Fruit fly (Drosophila melanogaster): ENCODE data around the gene ImpE3.

Gene ImpE3

dm6 chr3R:8001074-8001669 lies 28.2 kb downstream of the ImpE3 start, which contains the start of the genes Kmn2 and CG2698:
Gene Kmn2 (minus strand): TSS chr3R:8001309.
Gene CG2698 (plus strand): TSS chr3R:8001562.
- TF ChIP-seq fru (GFP tag; optimal IDR thresholded peaks at IDR 0.05) = peak; percentile 94
- TF ChIP-seq tai (GFP tag; optimal IDR thresholded peaks at IDR 0.05) = no peak
- TF ChIP-seq dsf (GFP tag; optimal IDR thresholded peaks at IDR 0.05; ENCODE audit: borderline replicate concordance) = peak; percentile 91
- peak; percentile 95 for TF ChIP-seq Hnf4 (GFP tag; optimal IDR thresholded peaks at IDR 0.05)
- TF ChIP-seq HLH106 (tag; optimal IDR thresholded peaks at IDR 0.05) = peak; percentile 97
- no peak for TF ChIP-seq Rel (GFP tag; optimal IDR thresholded peaks at IDR 0.05)
- peak; percentile 83 for TF ChIP-seq Rel (tag; optimal IDR thresholded peaks at IDR 0.05)
- peak; percentile 93 for TF ChIP-seq woc (GFP tag; optimal IDR thresholded peaks at IDR 0.05)
- peak; percentile 64 for TF ChIP-seq Myc (optimal IDR thresholded peaks at IDR 0.05)
- TF ChIP-seq foxo (GFP tag; optimal IDR thresholded peaks at IDR 0.05) = peak in 1 of 2 experiments; percentile 97
- peak; percentile 96 for TF ChIP-seq brk (GFP tag; optimal IDR thresholded peaks at IDR 0.05)
- peak; percentile 93 for TF ChIP-seq br (GFP tag; optimal IDR thresholded peaks at IDR 0.05)
- TF ChIP-seq Abd-B (GFP tag; optimal IDR thresholded peaks at IDR 0.05) = no peak
- peak; percentile 77 for TF ChIP-seq CG32264 (GFP tag; optimal IDR thresholded peaks at IDR 0.05)
- TF ChIP-seq Mio (GFP tag; optimal IDR thresholded peaks at IDR 0.05) = peak; percentile 58
- TF ChIP-seq CrebA (GFP tag; optimal IDR thresholded peaks at IDR 0.05; ENCODE audit: borderline replicate concordance) = no peak
- no peak for TF ChIP-seq N (GFP tag; optimal IDR thresholded peaks at IDR 0.05)
- peak; percentile 95 for TF ChIP-seq sage (GFP tag; optimal IDR thresholded peaks at IDR 0.05)
- TF ChIP-seq usp (GFP tag; optimal IDR thresholded peaks at IDR 0.05) = no peak
- TF ChIP-seq Dfd (GFP tag; optimal IDR thresholded peaks at IDR 0.05) = no peak
- peak; percentile 97 for TF ChIP-seq rgr (GFP tag; optimal IDR thresholded peaks at IDR 0.05)
- TF ChIP-seq Vsx2 (GFP tag; optimal IDR thresholded peaks at IDR 0.05; ENCODE audit: partially characterized antibody) = no peak
- peak; percentile 97 for TF ChIP-seq OdsH (GFP tag; optimal IDR thresholded peaks at IDR 0.05)
- TF ChIP-seq sv (GFP tag; optimal IDR thresholded peaks at IDR 0.05) = peak; percentile 92
- peak; percentile 93 for TF ChIP-seq ey (GFP tag; optimal IDR thresholded peaks at IDR 0.05)
- TF ChIP-seq psq (GFP tag; optimal IDR thresholded peaks at IDR 0.05) = peak; percentile 95
- no peak for TF ChIP-seq Hr78 (GFP tag; optimal IDR thresholded peaks at IDR 0.05)
- no peak for TF ChIP-seq jim (GFP tag; optimal IDR thresholded peaks at IDR 0.05)
- no peak for TF ChIP-seq Dif (GFP tag; optimal IDR thresholded peaks at IDR 0.05; ENCODE audit: partially characterized antibody)
- TF ChIP-seq h (GFP tag; optimal IDR thresholded peaks at IDR 0.05) = peak; percentile 96
- no peak for TF ChIP-seq dl (GFP tag; optimal IDR thresholded peaks at IDR 0.05; ENCODE audit: insufficient read depth in 1 of 2, partially characterized antibody in 2 of 2)
- TF ChIP-seq dmrt93B (GFP tag; optimal IDR thresholded peaks at IDR 0.05) = peak; percentile 97
- TF ChIP-seq lola (GFP tag; optimal IDR thresholded peaks at IDR 0.05) = no peak
- peak; percentile 65 for TF ChIP-seq Hr83 (GFP tag; optimal IDR thresholded peaks at IDR 0.05; ENCODE audit: poor library complexity, severe bottlenecking)
- peak; percentile 92 for TF ChIP-seq Jra (GFP tag; optimal IDR thresholded peaks at IDR 0.05)
- TF ChIP-seq GATAd (GFP tag; optimal IDR thresholded peaks at IDR 0.05) = peak; percentile 69
- peak; percentile 90 for TF ChIP-seq CG9705 (GFP tag; optimal IDR thresholded peaks at IDR 0.05)
- no peak for TF ChIP-seq pan (optimal IDR thresholded peaks at IDR 0.05)
- peak; percentile 96 for TF ChIP-seq Sp1 (GFP tag; optimal IDR thresholded peaks at IDR 0.05)

dm6 chr3R:7999530-8000116 lies 29.7 kb downstream of the ImpE3 start, which contains the start of gene PIG-H:
Gene PIG-H (plus strand): TSS chr3R:7999832.
- TF ChIP-seq tai (GFP tag; optimal IDR thresholded peaks at IDR 0.05) (peak; percentile 46), foxo (GFP tag; optimal IDR thresholded peaks at IDR 0.05) (no peak), Dif (GFP tag; optimal IDR thresholded peaks at IDR 0.05; ENCODE audit: partially characterized antibody) (peak; percentile 60), brk (GFP tag; optimal IDR thresholded peaks at IDR 0.05) (peak; percentile 52), N (GFP tag; optimal IDR thresholded peaks at IDR 0.05) (peak; percentile 20)
